Fruit fly (Drosophila melanogaster): ENCODE results near the gene SdhBL.

Gene SdhBL

dm6 chrX:18924713-18925112 lies 30.5 kb downstream of the SdhBL start (continued):
- TF ChIP-seq CG32264 (GFP tag; optimal IDR thresholded peaks at IDR 0.05) = no peak
- no peak for TF ChIP-seq usp (GFP tag; optimal IDR thresholded peaks at IDR 0.05)
- TF ChIP-seq dsf (GFP tag; optimal IDR thresholded peaks at IDR 0.05; ENCODE audit: borderline replicate concordance) = no peak
- TF ChIP-seq br (GFP tag; optimal IDR thresholded peaks at IDR 0.05) = peak; percentile 34
- no peak for TF ChIP-seq Rel (GFP tag; optimal IDR thresholded peaks at IDR 0.05)
- no peak for TF ChIP-seq Rel (tag; optimal IDR thresholded peaks at IDR 0.05)
- no peak for TF ChIP-seq lola (GFP tag; optimal IDR thresholded peaks at IDR 0.05)
- peak; percentile 39 for TF ChIP-seq dmrt93B (GFP tag; optimal IDR thresholded peaks at IDR 0.05)

- TF ChIP-seq br (GFP tag; optimal IDR thresholded peaks at IDR 0.05) = no peak
- TF ChIP-seq Abd-B (GFP tag; optimal IDR thresholded peaks at IDR 0.05) = no peak
- TF ChIP-seq HLH106 (tag; optimal IDR thresholded peaks at IDR 0.05) = peak; percentile 22
- no peak for TF ChIP-seq Rel (GFP tag; optimal IDR thresholded peaks at IDR 0.05)
- no peak for TF ChIP-seq Rel (tag; optimal IDR thresholded peaks at IDR 0.05)
- no peak for TF ChIP-seq Vsx2 (GFP tag; optimal IDR thresholded peaks at IDR 0.05; ENCODE audit: partially characterized antibody)
- TF ChIP-seq Dfd (GFP tag; optimal IDR thresholded peaks at IDR 0.05) = peak; percentile 15
- no peak for TF ChIP-seq sage (GFP tag; optimal IDR thresholded peaks at IDR 0.05)
- peak; percentile 12 for TF ChIP-seq ey (GFP tag; optimal IDR thresholded peaks at IDR 0.05)
- TF ChIP-seq GATAd (GFP tag; optimal IDR thresholded peaks at IDR 0.05) = no peak
- TF ChIP-seq woc (GFP tag; optimal IDR thresholded peaks at IDR 0.05) = peak; percentile 33
- no peak for TF ChIP-seq usp (GFP tag; optimal IDR thresholded peaks at IDR 0.05)
- no peak for TF ChIP-seq N (GFP tag; optimal IDR thresholded peaks at IDR 0.05)
- no peak for TF ChIP-seq dl (GFP tag; optimal IDR thresholded peaks at IDR 0.05; ENCODE audit: insufficient read depth in 1 of 2, partially characterized antibody in 2 of 2)
- TF ChIP-seq brk (GFP tag; optimal IDR thresholded peaks at IDR 0.05) = no peak
- peak; percentile 16 for TF ChIP-seq CrebA (GFP tag; optimal IDR thresholded peaks at IDR 0.05; ENCODE audit: borderline replicate concordance)
- TF ChIP-seq OdsH (GFP tag; optimal IDR thresholded peaks at IDR 0.05) = peak; percentile 13
- peak in 1 of 2 experiments; percentile 45 for TF ChIP-seq foxo (GFP tag; optimal IDR thresholded peaks at IDR 0.05)
- no peak for TF ChIP-seq Sp1 (GFP tag; optimal IDR thresholded peaks at IDR 0.05)
- no peak for TF ChIP-seq CG9705 (GFP tag; optimal IDR thresholded peaks at IDR 0.05)
- TF ChIP-seq dmrt93B (GFP tag; optimal IDR thresholded peaks at IDR 0.05) = no peak
- no peak for TF ChIP-seq Mio (GFP tag; optimal IDR thresholded peaks at IDR 0.05)
- no peak for TF ChIP-seq fru (GFP tag; optimal IDR thresholded peaks at IDR 0.05)
- TF ChIP-seq lola (GFP tag; optimal IDR thresholded peaks at IDR 0.05) = no peak
- TF ChIP-seq Hnf4 (GFP tag; optimal IDR thresholded peaks at IDR 0.05) = no peak
- no peak for TF ChIP-seq sv (GFP tag; optimal IDR thresholded peaks at IDR 0.05)
- TF ChIP-seq h (GFP tag; optimal IDR thresholded peaks at IDR 0.05) = peak; percentile 1
- TF ChIP-seq dsf (GFP tag; optimal IDR thresholded peaks at IDR 0.05; ENCODE audit: borderline replicate concordance) = no peak
- TF ChIP-seq psq (GFP tag; optimal IDR thresholded peaks at IDR 0.05) = no peak
- TF ChIP-seq jim (GFP tag; optimal IDR thresholded peaks at IDR 0.05) = no peak
- no peak for TF ChIP-seq pan (optimal IDR thresholded peaks at IDR 0.05)
- TF ChIP-seq CG32264 (GFP tag; optimal IDR thresholded peaks at IDR 0.05) = no peak
- no peak for TF ChIP-seq rgr (GFP tag; optimal IDR thresholded peaks at IDR 0.05)
Measured at dm6 chrX:18925685-18926371, 31.6 kb downstream of the SdhBL start.

dm6 chrX:18926372-18927200 lies 32.3 kb downstream of the SdhBL start:
- no peak for TF ChIP-seq CG32264 (GFP tag; optimal IDR thresholded peaks at IDR 0.05)
- TF ChIP-seq Hnf4 (GFP tag; optimal IDR thresholded peaks at IDR 0.05) = no peak
- no peak for TF ChIP-seq br (GFP tag; optimal IDR thresholded peaks at IDR 0.05)
- TF ChIP-seq brk (GFP tag; optimal IDR thresholded peaks at IDR 0.05) = no peak
- no peak for TF ChIP-seq Sp1 (GFP tag; optimal IDR thresholded peaks at IDR 0.05)
- no peak for TF ChIP-seq pan (optimal IDR thresholded peaks at IDR 0.05)
- TF ChIP-seq dsf (GFP tag; optimal IDR thresholded peaks at IDR 0.05; ENCODE audit: borderline replicate concordance) = no peak
- TF ChIP-seq ey (GFP tag; optimal IDR thresholded peaks at IDR 0.05) = no peak
- TF ChIP-seq foxo (GFP tag; optimal IDR thresholded peaks at IDR 0.05) = no peak
- TF ChIP-seq Hr78 (GFP tag; optimal IDR thresholded peaks at IDR 0.05) = no peak
- no peak for TF ChIP-seq lola (GFP tag; optimal IDR thresholded peaks at IDR 0.05)
- TF ChIP-seq sv (GFP tag; optimal IDR thresholded peaks at IDR 0.05) = no peak
- TF ChIP-seq CrebA (GFP tag; optimal IDR thresholded peaks at IDR 0.05; ENCODE audit: borderline replicate concordance) = no peak
- no peak for TF ChIP-seq Mio (GFP tag; optimal IDR thresholded peaks at IDR 0.05)
- peak; percentile 16 for TF ChIP-seq psq (GFP tag; optimal IDR thresholded peaks at IDR 0.05)
- no peak for TF ChIP-seq Hr83 (GFP tag; optimal IDR thresholded peaks at IDR 0.05; ENCODE audit: poor library complexity, severe bottlenecking)
- TF ChIP-seq OdsH (GFP tag; optimal IDR thresholded peaks at IDR 0.05) = no peak
- no peak for TF ChIP-seq fru (GFP tag; optimal IDR thresholded peaks at IDR 0.05)
- no peak for TF ChIP-seq Rel (GFP tag; optimal IDR thresholded peaks at IDR 0.05)
- TF ChIP-seq Rel (tag; optimal IDR thresholded peaks at IDR 0.05) = peak; percentile 23
- TF ChIP-seq h (GFP tag; optimal IDR thresholded peaks at IDR 0.05) = no peak
- no peak for TF ChIP-seq dl (GFP tag; optimal IDR thresholded peaks at IDR 0.05; ENCODE audit: insufficient read depth in 1 of 2, partially characterized antibody in 2 of 2)
- no peak for TF ChIP-seq tai (GFP tag; optimal IDR thresholded peaks at IDR 0.05)
- TF ChIP-seq HLH106 (tag; optimal IDR thresholded peaks at IDR 0.05) = no peak
- TF ChIP-seq woc (GFP tag; optimal IDR thresholded peaks at IDR 0.05) = peak; percentile 54
- TF ChIP-seq Jra (GFP tag; optimal IDR thresholded peaks at IDR 0.05) = no peak
- no peak for TF ChIP-seq CG9705 (GFP tag; optimal IDR thresholded peaks at IDR 0.05)
- no peak for TF ChIP-seq dmrt93B (GFP tag; optimal IDR thresholded peaks at IDR 0.05)
- peak; percentile 13 for TF ChIP-seq Dif (GFP tag; optimal IDR thresholded peaks at IDR 0.05; ENCODE audit: partially characterized antibody)
- no peak for TF ChIP-seq Vsx2 (GFP tag; optimal IDR thresholded peaks at IDR 0.05; ENCODE audit: partially characterized antibody)
- TF ChIP-seq Dfd (GFP tag; optimal IDR thresholded peaks at IDR 0.05) = peak; percentile 92
- no peak for TF ChIP-seq N (GFP tag; optimal IDR thresholded peaks at IDR 0.05)
- TF ChIP-seq jim (GFP tag; optimal IDR thresholded peaks at IDR 0.05) = peak; percentile 88
- TF ChIP-seq Abd-B (GFP tag; optimal IDR thresholded peaks at IDR 0.05) = no peak
